Fruit fly (Drosophila melanogaster) Kc167 (cell line): ENCODE results near the gene Mur2B.

ENCODE experiments used
- Myc ChIP-seq: fragments of >200 bp; optimal IDR thresholded peaks from 2 replicates; lab custom pipeline; 2017; ENCODE audit warnings: missing external identifiers
- Sin3A ChIP-seq: fragments of >200 bp; optimal IDR thresholded peaks from 2 replicates; lab custom pipeline; 2018; ENCODE audit warnings: missing external identifiers
- h ChIP-seq: fragments of >200 bp; optimal IDR thresholded peaks from 3 replicates; lab custom pipeline; 2018; ENCODE audit warnings: missing external identifiers
- insv ChIP-seq: fragments of >200 bp; optimal IDR thresholded peaks from 3 replicates; lab custom pipeline; 2018; ENCODE audit warnings: missing external identifiers
- psq ChIP-seq: fragments of >200 bp; optimal IDR thresholded peaks from 2 replicates; lab custom pipeline; 2017; ENCODE audit warnings: missing external identifiers
- ttk ChIP-seq: sonication (Bioruptor generic); optimal IDR thresholded peaks from 2 replicates; lab custom pipeline; 2017; ENCODE audit warnings: missing external identifiers

Mur2B gene

DNA sequence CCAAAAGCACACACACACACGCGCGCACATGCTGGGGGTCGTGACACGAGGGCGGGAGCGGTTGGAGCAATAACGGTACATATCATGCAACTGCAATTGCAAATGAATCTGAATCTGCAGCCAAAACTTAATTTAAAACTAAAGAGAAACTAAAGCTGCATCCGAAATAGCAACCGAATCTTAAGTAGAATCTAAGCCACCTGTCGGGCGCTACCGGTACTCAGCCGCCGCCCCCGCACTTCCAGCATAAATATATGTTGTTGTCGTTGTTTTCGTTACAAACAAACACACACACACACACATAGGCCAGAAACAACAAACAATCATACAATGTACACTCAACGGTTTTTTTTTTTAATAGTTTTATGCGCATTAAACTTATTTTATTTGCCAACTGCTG is 8.3 kb downstream of the Mur2B start:
- no peak for TF ChIP-seq insv (lab: Kevin White, UChicago)

- TF ChIP-seq insv (lab: Kevin White, UChicago): no peak
- no peak for TF ChIP-seq psq (lab: Kevin White, UChicago)
These were observed 20.7 kb downstream of the Mur2B start for dm6 chrX:1647876-1648275.

dm6 chrX:1643640-1644039 is 24.9 kb downstream of the Mur2B start:
- TF ChIP-seq Sin3A (lab: Kevin White, UChicago): no peak
- TF ChIP-seq Myc (lab: Kevin White, UChicago): no peak
- TF ChIP-seq ttk (lab: Kevin White, UChicago): no peak
- no peak for TF ChIP-seq psq (lab: Kevin White, UChicago)
- TF ChIP-seq h (lab: Kevin White, UChicago): no peak
- no peak for TF ChIP-seq insv (lab: Kevin White, UChicago)

DNA sequence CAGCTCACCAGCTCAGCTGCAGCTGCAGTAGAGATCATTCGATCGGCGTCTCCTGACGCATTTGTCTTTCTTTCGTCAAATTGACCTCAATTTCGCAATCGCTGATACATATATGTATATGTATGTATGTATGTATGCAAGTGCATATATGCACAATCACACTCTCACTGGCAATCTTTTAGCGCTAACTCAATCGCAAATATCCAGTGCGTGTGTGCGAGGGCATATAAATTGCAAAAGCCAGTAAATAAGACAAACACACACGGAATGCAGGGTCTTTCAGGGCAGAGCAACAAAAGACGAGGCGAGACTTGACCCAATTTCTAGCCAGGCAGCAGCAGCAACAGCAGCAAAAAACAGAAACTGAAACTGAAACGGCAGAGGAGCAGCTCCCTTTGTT is 41.0 kb downstream of the Mur2B start:
- TF ChIP-seq Myc (lab: Kevin White, UChicago): no peak
- no peak for TF ChIP-seq psq (lab: Kevin White, UChicago)
- no peak for TF ChIP-seq ttk (lab: Kevin White, UChicago)
- no peak for TF ChIP-seq insv (lab: Kevin White, UChicago)
- no peak for TF ChIP-seq h (lab: Kevin White, UChicago)
- no peak for TF ChIP-seq Sin3A (lab: Kevin White, UChicago)

DNA sequence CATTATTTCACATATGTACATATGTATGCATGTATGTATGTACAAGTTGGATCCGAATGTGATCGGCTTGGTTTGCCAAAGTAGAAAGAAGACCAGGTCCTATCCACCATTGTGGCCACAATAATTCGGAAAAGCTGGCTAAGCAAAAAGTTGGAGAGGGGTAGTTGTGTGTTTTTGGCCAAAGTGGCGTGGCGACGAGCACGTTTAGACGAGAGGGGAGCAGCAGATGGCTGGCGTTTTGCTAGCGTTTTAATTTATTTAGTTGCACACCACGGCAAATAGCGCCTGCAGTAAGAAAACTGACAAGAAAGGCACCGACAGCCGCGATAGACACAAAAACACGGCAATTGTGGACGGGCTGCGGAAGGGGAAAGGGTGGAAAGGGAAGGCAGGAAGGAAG is 43.4 kb downstream of the Mur2B start:
- TF ChIP-seq psq (lab: Kevin White, UChicago): no peak
- no peak for TF ChIP-seq ttk (lab: Kevin White, UChicago)
- TF ChIP-seq Sin3A (lab: Kevin White, UChicago): no peak
- TF ChIP-seq Myc (lab: Kevin White, UChicago): no peak
- TF ChIP-seq insv (lab: Kevin White, UChicago): no peak
- TF ChIP-seq h (lab: Kevin White, UChicago): no peak

- no peak for TF ChIP-seq Sin3A (lab: Kevin White, UChicago)
- no peak for TF ChIP-seq Myc (lab: Kevin White, UChicago)
These were observed 44.9 kb downstream of the Mur2B start for dm6 chrX:1623655-1624054.

- TF ChIP-seq ttk (lab: Kevin White, UChicago) (no peak), psq (lab: Kevin White, UChicago) (no peak), Myc (lab: Kevin White, UChicago) (no peak), Sin3A (lab: Kevin White, UChicago) (no peak), insv (lab: Kevin White, UChicago) (no peak), h (lab: Kevin White, UChicago) (no peak)
These were observed 45.4 kb downstream of the Mur2B start for dm6 chrX:1623163-1623562.

DNA sequence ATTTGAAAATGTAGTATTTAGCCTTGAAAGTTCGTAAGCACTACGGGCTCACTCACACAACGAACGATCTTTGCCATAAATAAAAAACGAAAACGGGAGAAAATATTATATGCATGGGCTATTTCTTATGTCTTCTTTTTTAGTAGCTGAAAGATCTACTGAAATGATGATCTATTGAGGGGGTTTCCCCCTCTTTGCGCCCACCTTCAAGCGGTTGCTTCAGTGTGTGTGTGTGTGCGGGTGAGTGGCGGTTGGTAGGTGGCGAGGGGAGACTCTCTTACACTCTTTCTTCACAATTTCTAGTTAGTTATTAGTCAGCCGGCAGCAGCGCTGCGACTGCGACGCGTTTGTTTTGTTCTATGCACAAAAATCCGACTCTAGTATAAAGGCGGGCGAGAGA is 47.2 kb downstream of the Mur2B start:
- TF ChIP-seq h (lab: Kevin White, UChicago): no peak
- no peak for TF ChIP-seq Sin3A (lab: Kevin White, UChicago)
- no peak for TF ChIP-seq psq (lab: Kevin White, UChicago)
- TF ChIP-seq ttk (lab: Kevin White, UChicago): no peak
- TF ChIP-seq Myc (lab: Kevin White, UChicago): no peak
- no peak for TF ChIP-seq insv (lab: Kevin White, UChicago)

DNA sequence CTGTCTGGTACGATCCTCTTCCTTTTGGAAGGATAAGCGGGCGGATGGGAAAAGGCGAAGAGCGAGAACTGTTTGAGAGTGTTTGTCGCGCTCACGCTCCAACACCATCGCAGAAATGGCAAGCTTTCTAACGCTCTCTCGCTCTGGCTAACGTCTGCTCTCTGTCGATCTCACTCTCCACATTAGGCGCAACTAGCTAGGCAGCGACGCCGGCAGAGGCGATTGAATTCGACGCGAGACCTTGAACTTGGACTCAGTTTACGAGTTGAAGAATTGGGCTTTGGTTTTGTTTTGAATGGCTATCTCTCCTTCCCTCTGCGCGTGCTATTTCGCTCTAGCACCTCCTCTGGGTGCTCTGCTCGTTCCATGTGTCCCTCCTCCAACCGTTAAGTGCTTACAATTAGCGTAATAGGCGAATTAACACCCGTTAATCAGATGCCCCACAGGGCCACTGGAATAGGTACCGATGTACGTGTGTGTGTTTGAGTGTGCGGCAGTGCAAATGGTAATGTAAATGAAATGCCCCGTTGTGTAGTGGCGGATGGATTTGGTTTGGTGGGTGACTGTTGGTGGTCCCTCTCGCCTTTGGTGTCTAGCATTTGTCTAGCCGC is 48.8 kb downstream of the Mur2B start:
- TF ChIP-seq psq (lab: Kevin White, UChicago): no peak
- TF ChIP-seq insv (lab: Kevin White, UChicago): no peak
- TF ChIP-seq Myc (lab: Kevin White, UChicago): no peak
- no peak for TF ChIP-seq Sin3A (lab: Kevin White, UChicago)
- TF ChIP-seq ttk (lab: Kevin White, UChicago): no peak
- TF ChIP-seq h (lab: Kevin White, UChicago): no peak

DNA sequence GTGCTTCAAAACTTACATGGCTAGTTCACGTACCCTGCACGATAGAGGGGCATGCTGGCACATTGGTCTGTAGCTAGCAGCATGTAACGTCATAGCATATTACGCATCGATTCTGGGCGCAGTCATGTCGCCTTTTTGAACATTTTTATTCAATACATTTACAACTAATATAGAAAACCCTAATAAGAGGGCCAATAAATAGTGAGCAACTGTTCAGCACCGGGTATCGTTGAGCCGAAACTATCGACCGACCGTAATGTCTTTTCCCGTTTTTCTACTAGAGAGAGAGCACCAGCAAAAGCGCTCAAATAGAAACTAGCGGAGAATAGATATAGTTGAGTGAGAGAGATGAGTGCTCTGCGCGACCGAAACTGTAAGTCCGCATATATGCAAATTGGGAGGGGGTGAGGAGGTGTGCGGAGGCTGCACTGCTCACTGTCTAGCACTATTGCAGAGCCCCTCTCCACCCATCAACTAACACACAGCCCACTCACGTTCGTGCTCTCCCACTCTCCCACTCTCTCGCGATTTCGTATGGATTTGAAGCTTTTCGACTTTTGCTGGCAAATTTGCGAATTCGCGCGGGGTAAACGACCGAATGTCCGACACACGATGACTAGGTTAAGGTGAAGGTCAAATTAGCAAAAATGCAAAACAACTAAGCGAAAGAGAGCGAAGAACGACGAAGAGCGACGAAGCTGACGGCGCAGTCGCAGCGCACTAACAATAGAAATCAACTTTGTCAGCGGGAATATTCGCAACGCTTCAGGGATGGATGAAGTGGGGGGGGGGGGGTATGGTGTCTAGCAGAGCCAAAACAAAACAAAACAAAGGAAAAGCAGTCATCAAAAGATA is 49.6 kb downstream of the Mur2B start:
- TF ChIP-seq insv (lab: Kevin White, UChicago): no peak
- no peak for TF ChIP-seq Myc (lab: Kevin White, UChicago)
- TF ChIP-seq psq (lab: Kevin White, UChicago): no peak
- TF ChIP-seq h (lab: Kevin White, UChicago): no peak
- TF ChIP-seq ttk (lab: Kevin White, UChicago): no peak
- TF ChIP-seq Sin3A (lab: Kevin White, UChicago): no peak

DNA sequence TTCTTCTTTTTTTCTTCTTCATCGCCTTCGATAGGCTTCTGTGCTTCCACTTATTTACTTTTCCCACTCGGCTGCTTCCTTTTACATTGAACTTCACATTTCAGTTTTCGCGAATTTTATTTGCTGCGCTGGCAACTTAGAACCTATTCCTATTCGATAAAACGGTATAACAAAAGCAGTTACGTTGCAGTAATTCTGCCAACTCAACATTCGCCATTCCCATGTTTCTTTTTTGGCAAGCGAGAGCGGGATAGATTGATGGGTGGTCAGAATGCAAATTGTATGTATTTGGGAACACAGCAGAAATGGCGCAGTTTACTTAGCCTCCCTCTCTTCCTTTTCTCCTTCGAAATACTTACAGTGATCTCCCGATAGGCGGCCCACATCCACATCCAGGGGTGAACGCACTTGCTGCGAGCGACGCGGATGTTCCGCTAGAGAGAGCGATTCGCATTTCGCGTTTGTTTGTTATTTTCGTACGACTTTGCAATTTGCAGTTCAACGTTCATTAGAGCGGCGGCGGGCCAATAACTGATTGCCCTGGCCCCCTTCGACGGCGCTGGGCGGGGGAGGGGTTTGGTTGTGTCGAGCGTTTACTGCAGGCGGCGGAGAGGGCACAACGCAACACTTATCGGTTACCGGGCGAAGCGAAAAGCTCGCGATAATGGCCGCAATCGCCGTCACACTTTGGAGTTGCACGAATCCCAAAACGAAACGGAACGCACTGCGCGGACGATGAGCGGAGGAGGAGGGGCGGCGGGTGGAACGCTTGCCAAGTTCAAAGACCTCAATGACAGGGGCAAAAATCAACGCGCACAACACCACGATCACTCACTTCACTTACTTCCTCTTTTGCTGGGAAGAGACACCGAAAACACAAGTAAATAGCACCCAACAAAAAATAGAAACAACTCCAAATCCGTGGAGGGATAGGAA is 50.6 kb downstream of the Mur2B start:
- TF ChIP-seq Sin3A (lab: Kevin White, UChicago): no peak
- no peak for TF ChIP-seq Myc (lab: Kevin White, UChicago)
- no peak for TF ChIP-seq ttk (lab: Kevin White, UChicago)
- TF ChIP-seq psq (lab: Kevin White, UChicago): no peak
